Worm (Caenorhabditis elegans) whole organism, late embryonic: ENCODE data around the gene F23B12.7.

ENCODE experiments used
- C38D4.7 ChIP-seq: fragments of 200-800 bp; sonication (Bioruptor generic); optimal IDR thresholded peaks from 2 replicates; lab custom pipeline; 2018; ENCODE audit warnings: mild to moderate bottlenecking, missing genetic modification characterization, moderate library complexity, missing compliant biosample characterization
- T23F11.4 ChIP-seq: fragments of 200-800 bp; sonication (Bioruptor generic); optimal IDR thresholded peaks from 2 replicates; lab custom pipeline; 2018; ENCODE audit warnings: mild to moderate bottlenecking, missing genetic modification characterization, missing compliant biosample characterization
- ahr-1 ChIP-seq: sonication (generic microtip); optimal IDR thresholded peaks from 2 replicates; lab custom pipeline; 2016; ENCODE audit warnings: missing genetic modification characterization, missing compliant biosample characterization
- ama-1 ChIP-seq: fragments of 150-350 bp; optimal IDR thresholded peaks from 2 replicates; lab custom pipeline; 2014
- ceh-14 ChIP-seq: sonication (generic microtip); optimal IDR thresholded peaks from 2 replicates; lab custom pipeline; 2016; ENCODE audit warnings: missing genotype, missing genetic modification characterization, missing compliant biosample characterization
- ceh-2 ChIP-seq: sonication (generic microtip); optimal IDR thresholded peaks from 2 replicates; lab custom pipeline; 2016; ENCODE audit warnings: missing genotype, missing genetic modification characterization, missing compliant biosample characterization
- ceh-24 ChIP-seq: sonication (generic microtip); optimal IDR thresholded peaks from 2 replicates; lab custom pipeline; 2016; ENCODE audit warnings: mild to moderate bottlenecking, missing genetic modification characterization, missing compliant biosample characterization
- ceh-30 ChIP-seq: fragments of 150-350 bp; optimal IDR thresholded peaks from 2 replicates; lab custom pipeline; 2014; ENCODE audit warnings: missing biosample characterization, missing genetic modification characterization
- ceh-31 ChIP-seq: sonication (generic microtip); optimal IDR thresholded peaks from 2 replicates; lab custom pipeline; 2016; ENCODE audit warnings: missing genetic modification characterization, missing compliant biosample characterization
- ceh-34 ChIP-seq: sonication (generic microtip); optimal IDR thresholded peaks from 2 replicates; lab custom pipeline; 2016; ENCODE audit warnings: mild to moderate bottlenecking, missing genetic modification characterization, missing compliant biosample characterization
- ceh-6 ChIP-seq: fragments of 200-800 bp; sonication (Bioruptor generic); optimal IDR thresholded peaks from 2 replicates; lab custom pipeline; 2018; ENCODE audit warnings: mild to moderate bottlenecking, missing genetic modification characterization, missing compliant biosample characterization
- ceh-9 ChIP-seq: sonication (generic microtip); optimal IDR thresholded peaks from 2 replicates; lab custom pipeline; 2016; ENCODE audit warnings: mild to moderate bottlenecking, missing genetic modification characterization, inconsistent platforms, missing compliant biosample characterization
- che-1 ChIP-seq: sonication (generic microtip); optimal IDR thresholded peaks from 2 replicates; lab custom pipeline; 2016; ENCODE audit warnings: mild to moderate bottlenecking, missing genetic modification characterization, missing compliant biosample characterization
- elt-2 ChIP-seq: sonication (generic microtip); optimal IDR thresholded peaks from 2 replicates; lab custom pipeline; 2016; ENCODE audit warnings: missing genetic modification reagents, missing genetic modification characterization, missing compliant biosample characterization
- elt-4 ChIP-seq: sonication (generic microtip); optimal IDR thresholded peaks from 2 replicates; lab custom pipeline; 2016; ENCODE audit warnings: missing genetic modification characterization, missing compliant biosample characterization
- ets-4 ChIP-seq: sonication (generic microtip); optimal IDR thresholded peaks from 2 replicates; lab custom pipeline; 2016; ENCODE audit warnings: missing genetic modification characterization, missing compliant biosample characterization
- fax-1 ChIP-seq: sonication (generic microtip); optimal IDR thresholded peaks from 2 replicates; lab custom pipeline; 2016; ENCODE audit warnings: missing genotype, missing genetic modification characterization, missing compliant biosample characterization
- fkh-10 ChIP-seq: fragments of 150-350 bp; optimal IDR thresholded peaks from 2 replicates; lab custom pipeline; 2014; ENCODE audit warnings: missing biosample characterization, missing genetic modification reagents, missing genetic modification characterization
- fkh-6 ChIP-seq: sonication (generic microtip); optimal IDR thresholded peaks from 2 replicates; lab custom pipeline; 2016; ENCODE audit warnings: missing genetic modification characterization, missing compliant biosample characterization
- hlh-13 ChIP-seq: fragments of 200-800 bp; sonication (Bioruptor generic); optimal IDR thresholded peaks from 2 replicates; lab custom pipeline; 2018; ENCODE audit warnings: mild to moderate bottlenecking, missing genetic modification characterization, missing compliant biosample characterization
- hlh-15 ChIP-seq: sonication (generic microtip); optimal IDR thresholded peaks from 2 replicates; lab custom pipeline; 2016; ENCODE audit warnings: missing genetic modification characterization, missing compliant biosample characterization
- hlh-30 ChIP-seq: sonication (generic microtip); optimal IDR thresholded peaks from 2 replicates; lab custom pipeline; 2017; ENCODE audit warnings: antibody characterized with exemption, missing genetic modification characterization, missing compliant biosample characterization; ENCODE audit not compliant: insufficient read depth
- hlh-6 ChIP-seq: sonication (generic microtip); optimal IDR thresholded peaks from 2 replicates; lab custom pipeline; 2016; ENCODE audit warnings: missing genotype, missing genetic modification characterization, missing compliant biosample characterization
- nfya-1 ChIP-seq: sonication (generic microtip); optimal IDR thresholded peaks from 2 replicates; lab custom pipeline; 2017; ENCODE audit warnings: missing genetic modification characterization, mild to moderate bottlenecking, missing compliant biosample characterization, antibody characterized with exemption, moderate library complexity
- nhr-11 ChIP-seq: fragments of 150-350 bp; optimal IDR thresholded peaks from 2 replicates; lab custom pipeline; 2014; ENCODE audit warnings: missing biosample characterization, missing genetic modification characterization
- nhr-232 ChIP-seq: sonication (generic microtip); optimal IDR thresholded peaks from 2 replicates; lab custom pipeline; 2016; ENCODE audit warnings: missing genetic modification characterization, missing compliant biosample characterization
- pag-3 ChIP-seq: sonication (generic microtip); optimal IDR thresholded peaks from 2 replicates; lab custom pipeline; 2016; ENCODE audit warnings: missing compliant biosample characterization, missing genetic modification characterization, borderline replicate concordance
- pat-9 ChIP-seq: fragments of 200-800 bp; sonication (Bioruptor generic); optimal IDR thresholded peaks from 2 replicates; lab custom pipeline; 2018; ENCODE audit warnings: mild to moderate bottlenecking, missing genetic modification characterization, moderate library complexity, missing compliant biosample characterization
- pax-1 ChIP-seq: fragments of 150-350 bp; optimal IDR thresholded peaks from 2 replicates; lab custom pipeline; 2014; ENCODE audit warnings: missing biosample characterization, missing genetic modification characterization
- pha-2 ChIP-seq: sonication (generic microtip); optimal IDR thresholded peaks from 2 replicates; lab custom pipeline; 2017; ENCODE audit warnings: mild to moderate bottlenecking, missing genetic modification characterization, missing compliant biosample characterization
- pqm-1 ChIP-seq: sonication (generic microtip); optimal IDR thresholded peaks from 2 replicates; lab custom pipeline; 2016; ENCODE audit warnings: missing genetic modification characterization, missing compliant biosample characterization
- pros-1 ChIP-seq: fragments of 150-350 bp; optimal IDR thresholded peaks from 2 replicates; lab custom pipeline; 2014; ENCODE audit warnings: missing biosample characterization, missing genetic modification reagents, missing genetic modification characterization
- ref-2 ChIP-seq: sonication (generic microtip); optimal IDR thresholded peaks from 2 replicates; lab custom pipeline; 2016; ENCODE audit warnings: missing genetic modification characterization, missing compliant biosample characterization
- sdc-2 ChIP-seq: sonication (generic microtip); optimal IDR thresholded peaks from 2 replicates; lab custom pipeline; 2016; ENCODE audit warnings: missing genotype, missing genetic modification characterization, missing compliant biosample characterization
- sox-4 ChIP-seq: sonication (generic microtip); optimal IDR thresholded peaks from 2 replicates; lab custom pipeline; 2017; ENCODE audit warnings: mild to moderate bottlenecking, missing genetic modification characterization, inconsistent platforms, missing compliant biosample characterization
- tbx-2 ChIP-seq: sonication (generic microtip); optimal IDR thresholded peaks from 2 replicates; lab custom pipeline; 2016; ENCODE audit warnings: missing genetic modification characterization, missing compliant biosample characterization
- ttx-3 ChIP-seq: sonication (generic microtip); optimal IDR thresholded peaks from 2 replicates; lab custom pipeline; 2016; ENCODE audit warnings: missing genetic modification reagents, missing genetic modification characterization, missing compliant biosample characterization
- unc-42 ChIP-seq: sonication (generic microtip); optimal IDR thresholded peaks from 2 replicates; lab custom pipeline; 2016; ENCODE audit warnings: missing genotype, missing genetic modification characterization, missing compliant biosample characterization
- zip-5 ChIP-seq: sonication (generic microtip); optimal IDR thresholded peaks from 2 replicates; lab custom pipeline; 2016; ENCODE audit warnings: missing genetic modification characterization, missing compliant biosample characterization
- ztf-16 ChIP-seq: sonication (generic microtip); optimal IDR thresholded peaks from 2 replicates; lab custom pipeline; 2017; ENCODE audit warnings: missing genetic modification characterization, missing compliant biosample characterization

F23B12.7 gene

DNA sequence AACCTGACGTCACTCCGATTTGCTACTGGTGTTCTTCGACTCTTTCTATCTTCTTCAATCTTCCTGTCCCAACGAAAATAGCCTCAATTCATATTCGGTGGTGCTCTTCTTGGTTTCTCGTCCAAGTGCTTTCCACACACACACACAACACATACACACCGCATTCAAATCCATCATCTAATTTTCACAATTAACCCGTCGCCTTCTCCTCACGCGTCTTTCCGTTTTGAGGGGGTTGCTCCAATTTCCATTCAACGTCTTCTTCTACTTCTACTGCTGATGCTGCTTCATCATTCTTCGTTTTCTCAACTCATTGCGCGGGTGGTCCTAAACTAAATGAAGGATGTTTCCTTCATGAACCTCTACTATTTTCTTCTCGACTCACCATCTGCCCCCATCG lies 41.6 kb downstream of the F23B12.7 start (continued):
- TF ChIP-seq sdc-2 (no peak), fax-1 (tag; lab: Kevin White, UChicago) (no peak), C38D4.7 (GFP tag; lab: Kevin White, UChicago) (no peak), ahr-1 (tag; lab: Kevin White, UChicago) (no peak), hlh-13 (GFP tag; lab: Kevin White, UChicago) (no peak), elt-4 (tag; lab: Kevin White, UChicago) (no peak), elt-2 (no peak), ttx-3 (tag; lab: Kevin White, UChicago) (no peak)

DNA sequence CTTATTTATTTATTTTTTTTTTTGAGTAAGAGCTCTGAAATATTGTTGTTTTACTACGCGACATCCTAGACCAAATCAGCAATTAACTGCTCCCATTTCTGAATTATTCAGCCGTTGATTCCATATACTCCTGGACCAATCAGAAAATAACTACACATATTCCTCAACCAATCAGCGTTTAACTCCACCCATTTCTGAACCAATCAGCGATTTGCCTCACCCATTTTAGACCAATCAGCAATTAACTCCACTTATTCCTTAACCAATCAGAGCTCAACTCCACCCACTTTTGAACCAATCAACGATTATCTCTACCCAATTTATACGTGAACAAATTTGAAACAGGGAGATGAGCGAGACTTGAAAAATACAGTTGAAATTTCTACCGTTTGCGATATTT lies 44.2 kb downstream of the F23B12.7 start:
- peak; percentile 84 for TF ChIP-seq nfya-1
- no peak for TF ChIP-seq pqm-1 (tag; lab: Kevin White, UChicago)
- no peak for TF ChIP-seq pag-3

- TF ChIP-seq nhr-232 (tag; lab: Kevin White, UChicago), result no peak
- no peak for TF ChIP-seq unc-42 (tag; lab: Kevin White, UChicago)
- no peak for TF ChIP-seq ama-1 (lab: Kevin White, UChicago)
- TF ChIP-seq ref-2 (tag; lab: Kevin White, UChicago), result no peak
- no peak for TF ChIP-seq fkh-10
- no peak for TF ChIP-seq pha-2
- no peak for TF ChIP-seq ceh-30 (tag; lab: Kevin White, UChicago)
- no peak for TF ChIP-seq ceh-2
- no peak for TF ChIP-seq ceh-6 (GFP tag; lab: Kevin White, UChicago)
- TF ChIP-seq, all 69 proteins: peak for 0
Measured at ce11 chrV:14495493-14495892, 46.0 kb downstream of the F23B12.7 start.

DNA sequence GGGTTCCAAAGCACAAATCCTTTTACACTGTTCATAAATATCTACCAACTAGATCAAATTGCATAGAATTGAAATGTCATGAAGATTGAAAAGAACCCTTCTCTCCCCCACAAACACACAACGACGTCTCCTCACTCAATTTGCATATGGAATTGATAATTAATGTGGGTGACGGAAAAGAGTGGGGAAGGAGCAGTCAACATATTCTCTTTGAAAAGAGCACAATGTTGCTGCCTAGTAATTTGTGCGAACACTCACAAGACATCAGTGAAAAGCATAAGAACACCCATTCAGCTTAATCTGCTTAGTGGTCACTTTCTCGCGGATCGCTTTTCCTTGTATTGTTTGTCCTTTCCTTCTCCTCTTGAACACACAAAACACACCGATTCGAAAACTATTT lies 46.9 kb downstream of the F23B12.7 start:
- TF ChIP-seq sox-4 (tag; lab: Kevin White, UChicago), result no peak
- TF ChIP-seq ceh-9 (tag; lab: Kevin White, UChicago), result no peak
- peak; percentile 20 for TF ChIP-seq ceh-31
- peak; percentile 74 for TF ChIP-seq unc-42 (tag; lab: Kevin White, UChicago)
- no peak for TF ChIP-seq ceh-34 (tag; lab: Kevin White, UChicago)
- no peak for TF ChIP-seq fkh-10
- no peak for TF ChIP-seq zip-5 (tag; lab: Kevin White, UChicago)
- TF ChIP-seq nhr-11, result no peak
- no peak for TF ChIP-seq hlh-15
- no peak for TF ChIP-seq pros-1 (tag; lab: Kevin White, UChicago)
- TF ChIP-seq nfya-1, result no peak
- no peak for TF ChIP-seq ceh-14 (tag; lab: Kevin White, UChicago)
- TF ChIP-seq che-1 (tag; lab: Kevin White, UChicago), result no peak
- TF ChIP-seq fkh-6 (tag; lab: Kevin White, UChicago), result no peak
- no peak for TF ChIP-seq pag-3
- TF ChIP-seq pat-9 (tag; lab: Kevin White, UChicago), result no peak
- TF ChIP-seq hlh-6, result no peak
- no peak for TF ChIP-seq T23F11.4 (GFP tag; lab: Kevin White, UChicago)
- TF ChIP-seq hlh-30 (tag; lab: Kevin White, UChicago), result no peak
- TF ChIP-seq tbx-2, result no peak
- TF ChIP-seq ceh-6 (GFP tag; lab: Kevin White, UChicago), result peak; percentile 40
- no peak for TF ChIP-seq ceh-2
- TF ChIP-seq ets-4 (tag; lab: Kevin White, UChicago), result no peak
- TF ChIP-seq ztf-16, result no peak
- no peak for TF ChIP-seq ceh-24 (tag; lab: Kevin White, UChicago)
- no peak for TF ChIP-seq pax-1 (tag; lab: Kevin White, UChicago)
- TF ChIP-seq ttx-3 (tag; lab: Kevin White, UChicago), result no peak
